Worm (Caenorhabditis elegans): ENCODE measurements around the gene smk-1.

The smk-1 gene

ce11 chrV:8648251-8648650 is 40.7 kb downstream of the smk-1 start:
- TF ChIP-seq fos-1 (tag; optimal IDR thresholded peaks at IDR 0.05) (peak; percentile 98), unc-39 (tag; optimal IDR thresholded peaks at IDR 0.05) (no peak), sma-9 (GFP tag; optimal IDR thresholded peaks at IDR 0.05) (peak; percentile 70), sma-9 (tag; optimal IDR thresholded peaks at IDR 0.05) (no peak), crh-2 (tag; optimal IDR thresholded peaks at IDR 0.05) (peak; percentile 61), sma-3 (GFP tag; optimal IDR thresholded peaks at IDR 0.05) (peak; percentile 19), nhr-237 (tag; optimal IDR thresholded peaks at IDR 0.05) (no peak), F13H6.1 (tag; optimal IDR thresholded peaks at IDR 0.05) (peak; percentile 61)

ce11 chrV:8650365-8650764 is 42.8 kb downstream of the smk-1 start:
- TF ChIP-seq mdl-1 (tag; optimal IDR thresholded peaks at IDR 0.05) = no peak
- peak; percentile 36 for TF ChIP-seq nhr-25 (tag; optimal IDR thresholded peaks at IDR 0.05)

ce11 chrV:8651007-8651711 is 43.6 kb downstream of the smk-1 start:
- TF ChIP-seq lin-13 (GFP tag; optimal IDR thresholded peaks at IDR 0.05) (no peak), ceh-82 (tag; optimal IDR thresholded peaks at IDR 0.05) (no peak), fos-1 (tag; optimal IDR thresholded peaks at IDR 0.05) (peak; percentile 98), mbf-1 (tag; optimal IDR thresholded peaks at IDR 0.05) (no peak), lsy-2 (tag; optimal IDR thresholded peaks at IDR 0.05) (peak in 1 of 2 experiments; percentile 1), unc-55 (GFP tag; optimal IDR thresholded peaks at IDR 0.05) (no peak), skn-1 (tag; optimal IDR thresholded peaks at IDR 0.05) (peak; percentile 93), R02D3.7 (tag; optimal IDR thresholded peaks at IDR 0.05) (no peak), sma-3 (GFP tag; optimal IDR thresholded peaks at IDR 0.05) (peak; percentile 33), F13H6.1 (tag; optimal IDR thresholded peaks at IDR 0.05) (peak; percentile 70), crh-2 (tag; optimal IDR thresholded peaks at IDR 0.05) (peak; percentile 59), sem-4 (tag; optimal IDR thresholded peaks at IDR 0.05) (no peak), sma-9 (GFP tag; optimal IDR thresholded peaks at IDR 0.05) (peak; percentile 87), sma-9 (tag; optimal IDR thresholded peaks at IDR 0.05) (no peak), gmeb-1 (tag; optimal IDR thresholded peaks at IDR 0.05) (peak; percentile 12)

- peak; percentile 70 for TF ChIP-seq sma-9 (GFP tag; optimal IDR thresholded peaks at IDR 0.05)
- TF ChIP-seq sma-9 (tag; optimal IDR thresholded peaks at IDR 0.05) = no peak
- no peak for TF ChIP-seq ztf-11 (tag; optimal IDR thresholded peaks at IDR 0.05)
- no peak for TF ChIP-seq aly-2 (tag; optimal IDR thresholded peaks at IDR 0.05)
- TF ChIP-seq elt-1 (tag; optimal IDR thresholded peaks at IDR 0.05) = no peak
- TF ChIP-seq ceh-16 (tag; optimal IDR thresholded peaks at IDR 0.05) = peak; percentile 78
- TF ChIP-seq blmp-1 (tag; optimal IDR thresholded peaks at IDR 0.05; ENCODE audit: insufficient read depth) = peak; percentile 70
- TF ChIP-seq mab-5 (tag; optimal IDR thresholded peaks at IDR 0.05) = peak; percentile 33
- no peak for TF ChIP-seq zag-1 (tag; optimal IDR thresholded peaks at IDR 0.05)
- TF ChIP-seq nhr-25 (tag; optimal IDR thresholded peaks at IDR 0.05) = peak; percentile 27
- TF ChIP-seq nhr-6 (tag; optimal IDR thresholded peaks at IDR 0.05) = no peak
- peak; percentile 45 for TF ChIP-seq egl-27 (tag; optimal IDR thresholded peaks at IDR 0.05)
- peak; percentile 42 for TF ChIP-seq nhr-21 (tag; optimal IDR thresholded peaks at IDR 0.05)
- TF ChIP-seq ZK546.5 (tag; optimal IDR thresholded peaks at IDR 0.05) = no peak
- TF ChIP-seq gmeb-1 (tag; optimal IDR thresholded peaks at IDR 0.05) = no peak
- TF ChIP-seq unc-39 (tag; optimal IDR thresholded peaks at IDR 0.05) = no peak
- no peak for TF ChIP-seq alr-1 (tag; optimal IDR thresholded peaks at IDR 0.05)
- no peak for TF ChIP-seq nhr-77 (tag; optimal IDR thresholded peaks at IDR 0.05)
- no peak for TF ChIP-seq nhr-10 (tag; optimal IDR thresholded peaks at IDR 0.05)
- TF ChIP-seq lin-13 (GFP tag; optimal IDR thresholded peaks at IDR 0.05) = no peak
- TF ChIP-seq sem-4 (tag; optimal IDR thresholded peaks at IDR 0.05) = no peak
- TF ChIP-seq fos-1 (tag; optimal IDR thresholded peaks at IDR 0.05) = no peak
- TF ChIP-seq peb-1 (tag; optimal IDR thresholded peaks at IDR 0.05) = no peak
- no peak for TF ChIP-seq F13H6.1 (tag; optimal IDR thresholded peaks at IDR 0.05)
- TF ChIP-seq snpc-4 (tag; optimal IDR thresholded peaks at IDR 0.05) = no peak
Measured at ce11 chrV:8652177-8652576, 44.6 kb downstream of the smk-1 start.
